Worm (Caenorhabditis elegans): ENCODE measurements around the gene vps-33.1.

The vps-33.1 gene

ce11 chrIII:8654400-8654980, 46.2 kb upstream of the vps-33.1 start:
- TF ChIP-seq nhr-232 (tag; optimal IDR thresholded peaks at IDR 0.05) (no peak), sox-2 (GFP tag; IDR thresholded peaks at IDR 0.05) (no peak), ceh-48 (tag; optimal IDR thresholded peaks at IDR 0.05) (no peak), C08G9.2 (tag; optimal IDR thresholded peaks at IDR 0.05) (no peak), eyg-1 (tag; optimal IDR thresholded peaks at IDR 0.05) (no peak), tbx-7 (tag; optimal IDR thresholded peaks at IDR 0.05) (no peak), mec-3 (tag; optimal IDR thresholded peaks at IDR 0.05; ENCODE audit: borderline replicate concordance) (no peak), Y22D7AL.16 (tag; optimal IDR thresholded peaks at IDR 0.05) (no peak), pha-4 (tag; optimal IDR thresholded peaks at IDR 0.05) (no peak), ceh-22 (tag; optimal IDR thresholded peaks at IDR 0.05) (no peak), K09A11.1 (tag; optimal IDR thresholded peaks at IDR 0.05; ENCODE audit: insufficient read depth) (no peak), ceh-45 (GFP tag; IDR thresholded peaks at IDR 0.05) (no peak), ceh-2 (tag; optimal IDR thresholded peaks at IDR 0.05) (no peak), dmd-4 (tag; optimal IDR thresholded peaks at IDR 0.05; ENCODE audit: borderline replicate concordance) (no peak), ets-4 (tag; optimal IDR thresholded peaks at IDR 0.05) (no peak), gmeb-2 (tag; optimal IDR thresholded peaks at IDR 0.05) (no peak), tbx-2 (tag; optimal IDR thresholded peaks at IDR 0.05) (no peak), ceh-31 (tag; optimal IDR thresholded peaks at IDR 0.05) (no peak), hlh-6 (tag; optimal IDR thresholded peaks at IDR 0.05) (no peak), unc-55 (GFP tag; optimal IDR thresholded peaks at IDR 0.05) (no peak)

ce11 chrIII:8655412-8655811, 45.3 kb upstream of the vps-33.1 start:
- TF ChIP-seq ttx-3 (tag; optimal IDR thresholded peaks at IDR 0.05) (no peak), hlh-8 (tag; optimal IDR thresholded peaks at IDR 0.05) (no peak), dmd-4 (tag; optimal IDR thresholded peaks at IDR 0.05; ENCODE audit: borderline replicate concordance) (no peak), ceh-24 (tag; optimal IDR thresholded peaks at IDR 0.05) (no peak), unc-86 (tag; optimal IDR thresholded peaks at IDR 0.05) (no peak), madf-2 (tag; optimal IDR thresholded peaks at IDR 0.05) (no peak), pros-1 (tag; optimal IDR thresholded peaks at IDR 0.05) (no peak), ets-4 (tag; optimal IDR thresholded peaks at IDR 0.05) (no peak)

DNA sequence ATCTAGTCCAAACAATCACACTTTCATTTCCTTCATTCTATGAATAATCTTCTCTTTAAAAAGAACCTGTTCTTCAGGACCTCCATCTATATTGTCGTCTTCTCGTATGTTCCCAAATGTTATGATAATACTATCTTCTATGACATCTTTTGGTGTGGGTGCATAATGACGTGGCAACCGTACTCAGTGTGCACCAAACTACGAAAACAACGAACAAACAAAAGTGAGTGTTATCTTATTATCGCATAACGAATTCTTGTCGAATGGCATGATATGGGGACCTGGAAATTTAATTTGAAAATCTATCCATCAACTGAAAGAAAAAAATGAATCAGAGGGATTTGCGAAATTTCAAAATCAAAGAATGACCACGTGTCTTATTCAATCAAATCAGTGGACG, 44.7 kb upstream of the vps-33.1 start:
- no peak for TF ChIP-seq pha-2 (tag; optimal IDR thresholded peaks at IDR 0.05)
- peak; percentile 67 for TF ChIP-seq elt-2 (tag; optimal IDR thresholded peaks at IDR 0.05)

DNA sequence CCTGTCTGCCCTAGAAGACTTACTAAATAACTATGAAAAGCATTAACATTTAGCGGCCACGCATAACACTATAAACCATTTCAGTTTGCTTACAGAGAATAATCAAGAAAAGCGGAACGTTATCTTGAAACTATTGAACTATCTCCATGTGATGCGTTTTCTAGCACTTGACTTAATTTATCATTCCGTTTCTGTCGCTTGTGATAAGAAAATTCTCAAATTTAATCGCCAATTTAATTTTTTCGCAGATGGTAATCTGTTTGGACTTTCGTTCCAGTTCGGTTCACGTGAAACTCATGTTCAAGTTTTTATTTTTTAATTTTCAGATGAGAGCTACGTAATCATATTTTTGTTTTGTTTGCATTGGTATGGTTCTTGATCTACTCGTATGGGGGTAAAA, 43.8 kb upstream of the vps-33.1 start:
- TF ChIP-seq C38D4.7 (GFP tag; optimal IDR thresholded peaks at IDR 0.05) (no peak), elt-2 (tag; optimal IDR thresholded peaks at IDR 0.05) (peak; percentile 81)

DNA sequence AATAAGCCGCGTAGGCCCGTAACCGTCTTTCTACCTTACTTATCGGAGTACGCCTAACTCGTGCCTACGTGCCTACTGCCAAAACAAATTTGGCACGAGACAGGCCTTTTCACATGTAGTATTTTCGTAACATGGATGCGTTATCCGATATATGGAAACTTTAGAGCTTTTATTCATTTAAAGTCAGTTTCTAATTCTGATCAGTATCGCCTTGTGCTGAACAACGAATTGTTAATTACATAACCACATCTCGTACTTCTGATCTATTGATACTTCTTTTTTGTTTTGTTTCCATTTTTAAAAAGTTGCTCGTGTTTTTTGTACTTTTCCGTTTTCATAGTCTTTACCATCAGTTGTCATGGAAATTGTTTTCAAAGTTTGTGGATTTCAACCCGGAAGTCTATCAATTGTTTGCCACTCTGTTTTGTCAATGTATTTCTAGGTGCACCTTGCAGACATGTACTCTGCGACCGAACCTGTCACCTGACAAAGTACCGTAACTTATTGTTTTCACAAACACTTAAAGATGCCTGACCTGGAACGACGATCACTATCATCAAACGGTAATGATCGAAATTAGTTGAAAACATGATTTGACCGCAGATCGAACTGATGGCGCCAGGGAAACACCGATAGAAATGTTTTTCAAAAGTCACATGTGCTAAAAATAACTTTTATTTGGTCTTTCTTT, 42.9 kb upstream of the vps-33.1 start:
- TF ChIP-seq ref-2 (tag; optimal IDR thresholded peaks at IDR 0.05) (no peak), ceh-30 (tag; optimal IDR thresholded peaks at IDR 0.05) (no peak), che-1 (tag; optimal IDR thresholded peaks at IDR 0.05) (no peak), sox-2 (GFP tag; IDR thresholded peaks at IDR 0.05) (no peak), fax-1 (tag; optimal IDR thresholded peaks at IDR 0.05) (no peak), dve-1 (tag; optimal IDR thresholded peaks at IDR 0.05) (no peak), syd-9 (tag; optimal IDR thresholded peaks at IDR 0.05) (no peak), ttx-3 (tag; optimal IDR thresholded peaks at IDR 0.05) (no peak), nhr-11 (tag; optimal IDR thresholded peaks at IDR 0.05) (no peak), dmd-4 (tag; optimal IDR thresholded peaks at IDR 0.05; ENCODE audit: borderline replicate concordance) (no peak), C38D4.7 (GFP tag; optimal IDR thresholded peaks at IDR 0.05) (no peak), ceh-2 (tag; optimal IDR thresholded peaks at IDR 0.05) (no peak), sdc-2 (tag; optimal IDR thresholded peaks at IDR 0.05) (no peak), pha-2 (tag; optimal IDR thresholded peaks at IDR 0.05) (no peak), gmeb-2 (tag; optimal IDR thresholded peaks at IDR 0.05) (no peak), pros-1 (tag; optimal IDR thresholded peaks at IDR 0.05) (no peak), ceh-45 (GFP tag; IDR thresholded peaks at IDR 0.05) (no peak)

All from whole organism, late embryonic.